Worm (Caenorhabditis elegans) whole organism, L3 larva: ENCODE results near the gene glb-16.

ENCODE experiments used
- eor-1 ChIP-seq, 2 experiments: fragments of 150-350 bp; optimal IDR thresholded peaks; 2 replicates each; lab custom pipeline; 2014 to 2018; ENCODE audit warnings: missing biosample characterization in 2 of 2, missing genetic modification characterization in 2 of 2
- lin-39 ChIP-seq: fragments of 150-350 bp; optimal IDR thresholded peaks from 2 replicates; lab custom pipeline; 2018; ENCODE audit warnings: missing biosample characterization, missing genetic modification reagents, missing genetic modification characterization
- nhr-25 ChIP-seq: sonication (generic microtip); optimal IDR thresholded peaks from 2 replicates; lab custom pipeline; 2017; ENCODE audit warnings: missing biosample characterization, missing genetic modification characterization
- skn-1 ChIP-seq: fragments of 150-350 bp; optimal IDR thresholded peaks from 2 replicates; lab custom pipeline; 2014; ENCODE audit warnings: missing biosample characterization, missing genetic modification characterization
- snpc-4 ChIP-seq: fragments of 150-350 bp; optimal IDR thresholded peaks from 2 replicates; lab custom pipeline; 2014; ENCODE audit warnings: missing biosample characterization, missing genetic modification characterization
- tbx-2 ChIP-seq: sonication (generic microtip); optimal IDR thresholded peaks from 2 replicates; lab custom pipeline; 2016; ENCODE audit warnings: mild to moderate bottlenecking, missing genetic modification characterization, missing compliant biosample characterization
- unc-39 ChIP-seq: sonication (generic microtip); optimal IDR thresholded peaks from 4 replicates; lab custom pipeline; 2017; ENCODE audit warnings: missing biosample characterization, missing genetic modification characterization
- unc-62 ChIP-seq: fragments of 150-350 bp; sonication (generic microtip); optimal IDR thresholded peaks from 4 replicates; lab custom pipeline; 2014; ENCODE audit warnings: missing biosample characterization, missing genetic modification reagents, missing genetic modification characterization

ce11 chrX:7550452-7550851 lies 10.5 kb upstream of the glb-16 start:
- TF ChIP-seq unc-39 (no peak), nhr-25 (tag; lab: Kevin White, UChicago) (peak; percentile 15), lin-39 (tag; lab: Kevin White, UChicago) (no peak), tbx-2 (tag; lab: Kevin White, UChicago) (no peak), unc-62 (GFP tag; lab: Kevin White, UChicago) (no peak), eor-1 (tag; optimal IDR thresholded peaks at IDR 0.05; lab: Kevin White, UChicago) (no peak), snpc-4 (tag; lab: Kevin White, UChicago) (no peak), skn-1 (tag; lab: Kevin White, UChicago) (no peak)
